Worm (Caenorhabditis elegans) whole organism, L2 larva: ENCODE results near the gene rbf-1.

Experiments
- ama-1 ChIP-seq: fragments of 150-350 bp; optimal IDR thresholded peaks from 2 replicates; lab custom pipeline; 2018; ENCODE audit warnings: inconsistent platforms
- elt-1 ChIP-seq: fragments of 150-350 bp; optimal IDR thresholded peaks from 2 replicates; lab custom pipeline; 2014; ENCODE audit warnings: missing biosample characterization, missing genetic modification characterization
- lin-13 ChIP-seq: fragments of 150-350 bp; optimal IDR thresholded peaks from 2 replicates; lab custom pipeline; 2014; ENCODE audit warnings: missing biosample characterization, missing genetic modification reagents, missing genetic modification characterization
- lin-39 ChIP-seq: fragments of 150-350 bp; optimal IDR thresholded peaks from 2 replicates; lab custom pipeline; 2014; ENCODE audit warnings: missing biosample characterization, missing genetic modification reagents, missing genetic modification characterization
- lsy-2 ChIP-seq, 2 experiments: fragments of 150-350 bp in 1 of 2; sonication (generic microtip) in 1 of 2; optimal IDR thresholded peaks; 2 replicates each; lab custom pipeline; 2014 to 2017; ENCODE audit warnings: missing biosample characterization in 2 of 2, missing genetic modification characterization in 2 of 2
- nhr-12 ChIP-seq: fragments of 150-350 bp; optimal IDR thresholded peaks from 2 replicates; lab custom pipeline; 2014; ENCODE audit warnings: missing biosample characterization, missing genetic modification characterization
- peb-1 ChIP-seq: fragments of 150-350 bp; optimal IDR thresholded peaks from 2 replicates; lab custom pipeline; 2014; ENCODE audit warnings: missing biosample characterization, missing genetic modification characterization
- skn-1 ChIP-seq: sonication (generic microtip); optimal IDR thresholded peaks from 2 replicates; lab custom pipeline; 2017; ENCODE audit warnings: missing biosample characterization, missing genetic modification characterization
- sma-9 ChIP-seq, 2 experiments: fragments of 150-350 bp in 1 of 2; sonication (generic microtip) in 1 of 2; optimal IDR thresholded peaks; 2 replicates each; lab custom pipeline; 2014 to 2016; ENCODE audit warnings: missing genetic modification characterization in 2 of 2, mild to moderate bottlenecking in 1 of 2, missing biosample characterization in 1 of 2, missing compliant biosample characterization in 1 of 2, missing genetic modification reagents in 1 of 2, moderate library complexity in 1 of 2
- unc-62 ChIP-seq: fragments of 150-350 bp; optimal IDR thresholded peaks from 2 replicates; lab custom pipeline; 2014; ENCODE audit warnings: missing biosample characterization, missing genetic modification reagents, missing genetic modification characterization

DNA sequence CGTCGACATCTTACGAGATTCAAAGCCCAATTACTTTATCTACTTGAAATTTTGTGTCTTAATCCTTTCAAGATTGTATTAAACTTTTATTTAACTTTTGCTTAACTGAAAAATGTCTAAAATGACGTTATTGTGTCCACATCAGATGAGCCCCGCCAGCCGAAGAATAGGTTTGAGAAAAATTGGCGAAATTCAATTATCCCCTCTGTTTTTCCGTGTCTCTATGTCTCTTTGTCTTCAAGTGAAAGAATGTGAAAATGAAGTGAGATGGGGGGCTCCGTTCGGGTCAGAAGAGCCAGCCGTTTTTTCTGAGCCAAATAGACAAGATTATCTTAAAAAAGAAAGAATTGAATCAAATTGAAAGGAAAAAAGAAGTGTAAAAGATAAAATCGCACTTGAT is 1.7 kb downstream of the rbf-1 start:
- TF ChIP-seq unc-62 (GFP tag; lab: Kevin White, UChicago) (no peak), skn-1 (tag; lab: Kevin White, UChicago) (no peak), lin-13 (GFP tag; lab: Kevin White, UChicago) (no peak), lin-39 (tag; lab: Kevin White, UChicago) (no peak), ama-1 (no peak), lsy-2 (tag; optimal IDR thresholded peaks at IDR 0.05; lab: Kevin White, UChicago) (no peak), peb-1 (no peak), nhr-12 (tag; lab: Kevin White, UChicago) (no peak), sma-9 (GFP tag; optimal IDR thresholded peaks at IDR 0.05; lab: Kevin White, UChicago) (no peak), sma-9 (tag; optimal IDR thresholded peaks at IDR 0.05; lab: Kevin White, UChicago) (no peak), elt-1 (tag; lab: Kevin White, UChicago) (no peak)
